Worm (Caenorhabditis elegans) whole organism, L3 larva: ENCODE data around the gene C08E8.11.

Source experiments
- aly-2 ChIP-seq: fragments of 150-350 bp; optimal IDR thresholded peaks from 2 replicates; lab custom pipeline; 2014; ENCODE audit warnings: missing biosample characterization, missing genetic modification characterization
- ama-1 ChIP-seq: fragments of 150-350 bp; optimal IDR thresholded peaks from 2 replicates; lab custom pipeline; 2018
- mdl-1 ChIP-seq: fragments of 150-350 bp; optimal IDR thresholded peaks from 2 replicates; lab custom pipeline; 2014; ENCODE audit warnings: missing biosample characterization, missing genetic modification characterization
- nhr-11 ChIP-seq: fragments of 150-350 bp; optimal IDR thresholded peaks from 2 replicates; lab custom pipeline; 2014; ENCODE audit warnings: missing biosample characterization, missing genetic modification characterization
- nhr-237 ChIP-seq: fragments of 150-350 bp; optimal IDR thresholded peaks from 2 replicates; lab custom pipeline; 2014; ENCODE audit warnings: missing biosample characterization, missing genetic modification characterization
- nhr-25 ChIP-seq: sonication (generic microtip); optimal IDR thresholded peaks from 2 replicates; lab custom pipeline; 2017; ENCODE audit warnings: missing biosample characterization, missing genetic modification characterization
- nhr-28 ChIP-seq: fragments of 150-350 bp; optimal IDR thresholded peaks from 2 replicates; lab custom pipeline; 2014; ENCODE audit warnings: missing biosample characterization, missing genetic modification characterization
- nhr-76 ChIP-seq: fragments of 150-350 bp; sonication (generic microtip); optimal IDR thresholded peaks from 5 replicates; lab custom pipeline; 2014; ENCODE audit warnings: missing biosample characterization, missing genetic modification characterization
- pqm-1 ChIP-seq: fragments of 150-350 bp; optimal IDR thresholded peaks from 2 replicates; lab custom pipeline; 2017; ENCODE audit warnings: missing biosample characterization, missing genetic modification characterization, inconsistent platforms
- unc-62 ChIP-seq: fragments of 150-350 bp; sonication (generic microtip); optimal IDR thresholded peaks from 4 replicates; lab custom pipeline; 2014; ENCODE audit warnings: missing biosample characterization, missing genetic modification reagents, missing genetic modification characterization
- zag-1 ChIP-seq: fragments of 150-350 bp; optimal IDR thresholded peaks from 2 replicates; lab custom pipeline; 2014; ENCODE audit warnings: missing biosample characterization, missing genetic modification characterization

DNA sequence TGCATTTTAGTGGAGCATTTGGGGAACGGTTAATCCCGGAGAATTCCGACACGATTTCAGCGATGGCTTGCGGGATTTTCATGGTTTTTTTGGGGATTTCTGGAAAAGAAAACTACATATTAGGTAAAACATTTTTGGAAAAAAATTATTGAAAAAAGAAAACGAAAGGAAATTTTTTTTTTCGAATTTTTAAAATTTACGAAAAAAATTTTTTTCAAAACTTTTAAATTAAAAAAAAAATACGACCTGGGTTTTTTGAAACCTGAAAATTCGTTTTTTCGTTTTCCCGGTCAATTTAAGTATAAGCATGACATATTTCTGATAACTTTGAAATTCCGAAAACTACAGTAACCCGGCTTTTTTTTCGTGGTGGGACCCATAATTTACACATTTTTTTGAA lies 11.0 kb upstream of the C08E8.11 start, which contains the start of gene C08E8.10:
- TF ChIP-seq nhr-11 (tag; lab: Kevin White, UChicago) (no peak), pqm-1 (tag; lab: Kevin White, UChicago) (no peak), zag-1 (tag; lab: Kevin White, UChicago) (no peak), nhr-237 (tag; lab: Kevin White, UChicago) (no peak), mdl-1 (tag; lab: Kevin White, UChicago) (no peak), nhr-28 (no peak), unc-62 (GFP tag; lab: Kevin White, UChicago) (no peak), nhr-76 (tag; lab: Kevin White, UChicago) (no peak), aly-2 (tag; lab: Kevin White, UChicago) (no peak), ama-1 (lab: Kevin White, UChicago) (no peak), nhr-25 (no peak)
